Worm (Caenorhabditis elegans) whole organism, L1 larva: ENCODE results near the gene Y68A4A.13.

ENCODE experiments used
- ceh-90 ChIP-seq: sonication (generic microtip); optimal IDR thresholded peaks from 2 replicates; lab custom pipeline; 2016; ENCODE audit warnings: missing genetic modification characterization, missing compliant biosample characterization
- mdl-1 ChIP-seq, 2 experiments: fragments of 150-350 bp; optimal IDR thresholded peaks; 2 replicates each; lab custom pipeline; 2014 to 2017; ENCODE audit warnings: missing biosample characterization in 2 of 2, missing genetic modification characterization in 2 of 2, inconsistent platforms in 1 of 2
- nhr-237 ChIP-seq: fragments of 150-350 bp; optimal IDR thresholded peaks from 2 replicates; lab custom pipeline; 2014; ENCODE audit warnings: missing biosample characterization, missing genetic modification characterization

DNA sequence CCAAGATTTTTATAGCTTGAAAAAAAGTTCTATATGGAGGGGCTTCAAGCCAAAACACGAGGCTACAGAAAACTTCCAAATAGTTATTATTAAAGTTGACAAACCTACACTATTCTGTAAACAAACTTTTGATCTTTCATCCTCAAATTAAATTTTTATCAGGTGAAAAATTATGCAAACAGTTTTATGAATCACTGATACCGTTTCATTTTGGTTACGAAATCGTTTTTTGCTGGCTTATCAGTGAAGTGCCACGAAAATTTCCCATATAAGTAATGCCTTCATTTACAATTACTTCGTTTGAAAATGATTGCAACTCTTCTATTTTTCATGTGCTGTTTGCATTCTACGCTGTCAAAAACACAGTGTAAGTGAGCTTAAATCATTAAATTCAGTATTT is 30.9 kb upstream of the Y68A4A.13 start, which contains the start of gene T19C9.8:
- TF ChIP-seq nhr-237 (tag; lab: Kevin White, UChicago) (no peak), ceh-90 (no peak), mdl-1 (tag; optimal IDR thresholded peaks at IDR 0.05; lab: Kevin White, UChicago) (no peak)
